Worm (Caenorhabditis elegans) whole organism, L1 larva: ENCODE results near the gene idpp-13.

Source experiments
- C04F5.9 ChIP-seq: sonication (generic microtip); optimal IDR thresholded peaks from 2 replicates; lab custom pipeline; 2016; ENCODE audit warnings: missing genetic modification characterization, missing compliant biosample characterization
- F16B12.6 ChIP-seq: fragments of 150-350 bp; optimal IDR thresholded peaks from 2 replicates; lab custom pipeline; 2014; ENCODE audit warnings: missing biosample characterization, missing genetic modification characterization
- Y116A8C.19 ChIP-seq: sonication (generic microtip); optimal IDR thresholded peaks from 2 replicates; lab custom pipeline; 2016; ENCODE audit warnings: missing compliant biosample characterization, missing genetic modification characterization, borderline replicate concordance
- ama-1 ChIP-seq: fragments of 150-350 bp; optimal IDR thresholded peaks from 2 replicates; lab custom pipeline; 2014
- blmp-1 ChIP-seq: fragments of 150-350 bp; optimal IDR thresholded peaks from 2 replicates; lab custom pipeline; 2014; ENCODE audit warnings: missing biosample characterization, missing genetic modification characterization
- ceh-63 ChIP-seq: fragments of 200-800 bp; sonication (Bioruptor generic); optimal IDR thresholded peaks from 2 replicates; lab custom pipeline; 2018; ENCODE audit warnings: mild to moderate bottlenecking, missing genetic modification characterization, missing compliant biosample characterization
- ceh-82 ChIP-seq, 3 experiments: fragments of 150-350 bp in 1 of 3; sonication (generic microtip) in 2 of 3; optimal IDR thresholded peaks; 2 replicates each; lab custom pipeline; 2014 to 2017; ENCODE audit warnings: missing biosample characterization in 3 of 3, missing genetic modification characterization in 3 of 3
- dpl-1 ChIP-seq, 3 experiments: fragments of 150-350 bp in 2 of 3; sonication (generic microtip) in 1 of 3; optimal IDR thresholded peaks; 2 replicates each; lab custom pipeline; 2014 to 2017; ENCODE audit warnings: missing biosample characterization in 3 of 3, missing genetic modification characterization in 3 of 3, missing genetic modification reagents in 3 of 3
- dsc-1 ChIP-seq: sonication (generic microtip); optimal IDR thresholded peaks from 2 replicates; lab custom pipeline; 2016; ENCODE audit warnings: mild to moderate bottlenecking, missing genetic modification characterization, missing compliant biosample characterization
- efl-1 ChIP-seq, 4 experiments: fragments of 150-350 bp; optimal IDR thresholded peaks in 3 of 4; peaks in 1 of 4; 1 replicate in 1 of 4; 2 replicates in 3 of 4; lab custom pipeline; 2014; ENCODE audit warnings: missing biosample characterization in 2 of 4, missing genetic modification characterization in 2 of 4, missing genetic modification reagents in 2 of 4
- efl-3 ChIP-seq: fragments of 200-800 bp; sonication (Bioruptor generic); optimal IDR thresholded peaks from 2 replicates; lab custom pipeline; 2018; ENCODE audit warnings: mild to moderate bottlenecking, missing genetic modification characterization, missing compliant biosample characterization
- egl-13 ChIP-seq: sonication (generic microtip); optimal IDR thresholded peaks from 2 replicates; lab custom pipeline; 2016; ENCODE audit warnings: missing genotype, missing genetic modification reagents, missing genetic modification characterization, missing compliant biosample characterization
- egl-27 ChIP-seq, 2 experiments: fragments of 150-350 bp in 1 of 2; sonication (generic microtip); optimal IDR thresholded peaks; 3 replicates each; lab custom pipeline; 2017 to 2018; ENCODE audit warnings: missing biosample characterization in 2 of 2, missing genetic modification characterization in 2 of 2, missing genetic modification reagents in 2 of 2
- elt-3 ChIP-seq, 6 experiments: fragments of 150-350 bp in 1 of 6; sonication (generic microtip); optimal IDR thresholded peaks; 2 replicates each; lab custom pipeline; 2017 to 2018; ENCODE audit warnings: missing biosample characterization in 6 of 6, missing genetic modification characterization in 6 of 6, inconsistent platforms in 1 of 6
- ets-5 ChIP-seq: fragments of 200-800 bp; sonication (Bioruptor generic); IDR thresholded peaks from 2 replicates; pipeline ENCODE4 v1.3.6; 2022; ENCODE audit warnings: missing genetic modification characterization, missing compliant biosample characterization
- fkh-4 ChIP-seq: sonication (generic microtip); optimal IDR thresholded peaks from 2 replicates; lab custom pipeline; 2016; ENCODE audit warnings: missing compliant biosample characterization, missing genetic modification characterization, borderline replicate concordance
- fkh-8 ChIP-seq: sonication (generic microtip); optimal IDR thresholded peaks from 2 replicates; lab custom pipeline; 2016; ENCODE audit warnings: mild to moderate bottlenecking, missing genetic modification characterization, missing compliant biosample characterization
- grh-1 ChIP-seq: fragments of 200-800 bp; sonication (Bioruptor generic); IDR thresholded peaks from 2 replicates; pipeline ENCODE4 v1.3.6; 2022; ENCODE audit warnings: missing genetic modification reagents, missing genetic modification characterization, missing compliant biosample characterization
- hlh-4 ChIP-seq: sonication (generic microtip); optimal IDR thresholded peaks from 2 replicates; lab custom pipeline; 2016; ENCODE audit warnings: mild to moderate bottlenecking, missing genetic modification characterization, missing compliant biosample characterization
- isw-1 ChIP-seq: fragments of 200-800 bp; sonication (Bioruptor generic); IDR thresholded peaks from 2 replicates; pipeline ENCODE4 v1.3.6; 2022; ENCODE audit warnings: missing genetic modification characterization, missing compliant biosample characterization
- jun-1 ChIP-seq: fragments of 150-350 bp; optimal IDR thresholded peaks from 2 replicates; lab custom pipeline; 2014; ENCODE audit warnings: missing biosample characterization, missing genetic modification reagents, missing genetic modification characterization
- lin-13 ChIP-seq: fragments of 150-350 bp; optimal IDR thresholded peaks from 2 replicates; lab custom pipeline; 2014; ENCODE audit warnings: missing biosample characterization, missing genetic modification reagents, missing genetic modification characterization
- lin-14 ChIP-seq: fragments of 200-800 bp; sonication (Bioruptor generic); optimal IDR thresholded peaks from 2 replicates; lab custom pipeline; 2018; ENCODE audit warnings: mild to moderate bottlenecking, missing genetic modification characterization, moderate library complexity, missing compliant biosample characterization
- lin-15B ChIP-seq: fragments of 150-350 bp; sonication (generic microtip); optimal IDR thresholded peaks from 3 replicates; lab custom pipeline; 2014; ENCODE audit warnings: missing biosample characterization, missing genetic modification characterization
- lin-35 ChIP-seq, 2 experiments: fragments of 150-350 bp; optimal IDR thresholded peaks; 2 replicates each; lab custom pipeline; 2014; ENCODE audit warnings: missing biosample characterization in 2 of 2, missing genetic modification characterization in 2 of 2, missing genetic modification reagents in 2 of 2
- lir-3 ChIP-seq: sonication (generic microtip); optimal IDR thresholded peaks from 2 replicates; lab custom pipeline; 2016; ENCODE audit warnings: mild to moderate bottlenecking, missing genetic modification characterization, moderate library complexity, missing compliant biosample characterization; ENCODE audit not compliant: poor library complexity
- lsy-2 ChIP-seq, 2 experiments: fragments of 150-350 bp; optimal IDR thresholded peaks; 2 replicates each; lab custom pipeline; 2014; ENCODE audit warnings: missing biosample characterization in 2 of 2, missing genetic modification characterization in 2 of 2
- mab-9 ChIP-seq: fragments of 200-800 bp; sonication (Bioruptor generic); IDR thresholded peaks from 2 replicates; pipeline ENCODE4 v1.3.6; 2022; ENCODE audit warnings: missing genetic modification reagents, missing genetic modification characterization, missing compliant biosample characterization
- mdl-1 ChIP-seq, 2 experiments: fragments of 150-350 bp; optimal IDR thresholded peaks; 2 replicates each; lab custom pipeline; 2014 to 2017; ENCODE audit warnings: missing biosample characterization in 2 of 2, missing genetic modification characterization in 2 of 2, inconsistent platforms in 1 of 2
- mef-2 ChIP-seq: fragments of 150-350 bp; optimal IDR thresholded peaks from 2 replicates; lab custom pipeline; 2014; ENCODE audit warnings: missing biosample characterization, missing genetic modification characterization
- mep-1 ChIP-seq: fragments of 150-350 bp; optimal IDR thresholded peaks from 2 replicates; lab custom pipeline; 2014; ENCODE audit warnings: missing biosample characterization, missing genetic modification characterization
- nhr-11 ChIP-seq: fragments of 150-350 bp; optimal IDR thresholded peaks from 2 replicates; lab custom pipeline; 2014; ENCODE audit warnings: missing biosample characterization, missing genetic modification characterization
- nhr-237 ChIP-seq: fragments of 150-350 bp; optimal IDR thresholded peaks from 2 replicates; lab custom pipeline; 2014; ENCODE audit warnings: missing biosample characterization, missing genetic modification characterization
- nhr-47 ChIP-seq: sonication (generic microtip); optimal IDR thresholded peaks from 2 replicates; lab custom pipeline; 2016; ENCODE audit warnings: mild to moderate bottlenecking, missing genetic modification characterization, moderate library complexity, missing compliant biosample characterization
- nhr-84 ChIP-seq: sonication (generic microtip); optimal IDR thresholded peaks from 2 replicates; lab custom pipeline; 2017; ENCODE audit warnings: missing biosample characterization, missing genetic modification characterization
- nhr-85 ChIP-seq: sonication (generic microtip); peaks from one replicate; lab custom pipeline; 2016; ENCODE audit warnings: missing genetic modification characterization, inconsistent platforms, missing compliant biosample characterization
- pag-3 ChIP-seq: sonication (generic microtip); optimal IDR thresholded peaks from 2 replicates; lab custom pipeline; 2017; ENCODE audit warnings: missing genetic modification characterization, mild to moderate bottlenecking, missing compliant biosample characterization, antibody characterized with exemption, borderline replicate concordance; ENCODE audit not compliant: insufficient read depth
- skn-1 ChIP-seq: fragments of 150-350 bp; optimal IDR thresholded peaks from 2 replicates; lab custom pipeline; 2014; ENCODE audit warnings: missing biosample characterization, missing genetic modification characterization
- snu-23 ChIP-seq: sonication (generic microtip); optimal IDR thresholded peaks from 2 replicates; lab custom pipeline; 2016; ENCODE audit warnings: missing genetic modification characterization, missing compliant biosample characterization
- sox-4 ChIP-seq: sonication (generic microtip); optimal IDR thresholded peaks from 2 replicates; lab custom pipeline; 2016; ENCODE audit warnings: missing genetic modification characterization, missing compliant biosample characterization
- swsn-7 ChIP-seq: sonication (generic microtip); optimal IDR thresholded peaks from 2 replicates; lab custom pipeline; 2016; ENCODE audit warnings: missing genetic modification characterization, missing compliant biosample characterization
- tbx-2 ChIP-seq: sonication (generic microtip); optimal IDR thresholded peaks from 2 replicates; lab custom pipeline; 2016; ENCODE audit warnings: missing genetic modification characterization, missing compliant biosample characterization
- tlp-1 ChIP-seq: fragments of 150-350 bp; optimal IDR thresholded peaks from 2 replicates; lab custom pipeline; 2014; ENCODE audit warnings: missing biosample characterization, missing genetic modification characterization
- xbp-1 ChIP-seq: sonication (generic microtip); optimal IDR thresholded peaks from 2 replicates; lab custom pipeline; 2016; ENCODE audit warnings: missing genetic modification characterization, missing compliant biosample characterization
- ztf-11 ChIP-seq, 2 experiments: sonication (generic microtip); optimal IDR thresholded peaks; 2 replicates each; lab custom pipeline; 2016 to 2017; ENCODE audit warnings: missing genetic modification characterization in 2 of 2, missing biosample characterization in 1 of 2, missing compliant biosample characterization in 1 of 2
- ztf-4 ChIP-seq: fragments of 150-350 bp; optimal IDR thresholded peaks from 2 replicates; lab custom pipeline; 2014; ENCODE audit warnings: missing biosample characterization, missing genetic modification characterization

idpp-13 gene

DNA sequence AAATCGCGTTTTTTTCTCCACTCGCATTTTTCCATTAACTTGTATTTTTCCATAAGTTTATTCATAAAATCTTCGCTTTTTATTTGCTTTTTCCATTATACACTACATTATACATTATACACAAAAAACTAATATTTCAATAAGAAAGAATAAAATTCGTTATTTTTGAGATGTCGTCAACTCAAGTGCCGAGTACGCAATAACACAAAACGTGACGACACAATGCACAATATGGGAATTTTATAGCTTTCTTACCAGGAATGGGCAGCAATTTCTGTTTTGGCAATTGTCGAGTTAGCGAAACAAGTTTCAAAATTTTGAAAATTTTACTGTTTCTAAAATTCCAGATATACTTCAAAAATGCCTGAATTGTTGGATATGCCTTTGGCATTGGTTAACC, 35.4 kb upstream of the idpp-13 start, which contains the start of gene fbxa-10 (continued):
- TF ChIP-seq lin-15B (tag; lab: Kevin White, UChicago) (no peak), dsc-1 (tag; lab: Kevin White, UChicago) (peak; percentile 25), nhr-85 (no peak), Y116A8C.19 (no peak), mdl-1 (tag; optimal IDR thresholded peaks at IDR 0.05; lab: Kevin White, UChicago) (no peak), ets-5 (GFP tag; lab: Robert Waterston, UW) (no peak), blmp-1 (no peak), xbp-1 (tag; lab: Kevin White, UChicago) (no peak), nhr-11 (tag; lab: Kevin White, UChicago) (no peak), egl-13 (no peak), nhr-84 (tag; lab: Kevin White, UChicago) (no peak), ztf-4 (tag; lab: Kevin White, UChicago) (no peak), tbx-2 (peak; percentile 19), ama-1 (lab: Kevin White, UChicago) (no peak), lin-13 (no peak), tlp-1 (tag; lab: Kevin White, UChicago) (no peak), efl-1 (optimal IDR thresholded peaks at IDR 0.05; lab: Kevin White, UChicago) (peak; percentile 25 to 45), efl-1 (GFP tag; optimal IDR thresholded peaks at IDR 0.05 in 1 of 2; lab: Kevin White, UChicago) (peak; percentile 31 to 94), lsy-2 (tag; optimal IDR thresholded peaks at IDR 0.05; lab: Kevin White, UChicago) (peak; percentile 54 to 68), lin-14 (GFP tag; lab: Kevin White, UChicago) (no peak), pag-3 (tag; lab: Kevin White, UChicago) (no peak), nhr-237 (tag; lab: Kevin White, UChicago) (no peak), sox-4 (tag; lab: Kevin White, UChicago) (no peak), hlh-4 (tag; lab: Kevin White, UChicago) (no peak), mep-1 (tag; lab: Kevin White, UChicago) (peak; percentile 51), egl-27 (tag; optimal IDR thresholded peaks at IDR 0.05; lab: Kevin White, UChicago) (no peak), grh-1 (GFP tag; lab: Robert Waterston, UW) (no peak), dpl-1 (GFP tag; optimal IDR thresholded peaks at IDR 0.05; lab: Kevin White, UChicago) (peak in 2 of 3 experiments; percentile 37 to 54)

DNA sequence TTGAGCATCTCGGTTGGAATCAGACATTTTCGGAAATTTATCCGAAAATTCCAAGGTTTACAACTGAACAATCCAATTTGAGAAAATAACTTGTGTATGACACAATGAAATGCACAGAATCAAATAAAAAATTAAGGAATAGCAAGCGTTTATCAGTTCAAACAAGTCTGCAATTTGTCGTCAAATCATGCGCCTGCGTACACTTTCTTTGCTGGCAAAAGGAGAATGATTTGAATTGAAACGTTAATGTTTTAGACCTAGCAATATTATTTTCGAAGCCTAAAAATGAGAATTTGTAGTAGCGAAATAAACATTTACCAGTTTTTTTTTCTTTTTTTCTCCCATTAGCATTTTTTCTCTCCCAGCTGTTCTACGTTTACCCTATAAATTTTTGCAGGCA, 33.7 kb upstream of the idpp-13 start, which contains the start of the genes fbxa-67 and fbxa-11:
Gene fbxa-67 (minus strand): TSS at position 199 of the 400 bp plus-strand sequence.
Gene fbxa-11 (plus strand): TSS at position 398 of the 400 bp plus-strand sequence.
- peak; percentile 29 to 50 for TF ChIP-seq efl-1 (optimal IDR thresholded peaks at IDR 0.05; lab: Kevin White, UChicago)
- TF ChIP-seq efl-1 (GFP tag; optimal IDR thresholded peaks at IDR 0.05 in 1 of 2; lab: Kevin White, UChicago), result peak; percentile 41 to 94
- TF ChIP-seq nhr-47, result peak; percentile 3
- no peak for TF ChIP-seq egl-27 (tag; optimal IDR thresholded peaks at IDR 0.05; lab: Kevin White, UChicago)
- peak; percentile 10 for TF ChIP-seq swsn-7
- TF ChIP-seq fkh-8 (tag; lab: Kevin White, UChicago), result no peak
- TF ChIP-seq dpl-1 (GFP tag; optimal IDR thresholded peaks at IDR 0.05; lab: Kevin White, UChicago), result peak; percentile 18 to 57 (median 29)
- no peak for TF ChIP-seq ztf-11 (tag; optimal IDR thresholded peaks at IDR 0.05; lab: Kevin White, UChicago)
- no peak for TF ChIP-seq jun-1 (tag; lab: Kevin White, UChicago)
- no peak for TF ChIP-seq efl-3 (GFP tag; lab: Kevin White, UChicago)
- TF ChIP-seq elt-3 (tag; optimal IDR thresholded peaks at IDR 0.05; lab: Kevin White, UChicago), result peak in 1 of 6 experiments; percentile 43
- TF ChIP-seq F16B12.6 (tag; lab: Kevin White, UChicago), result peak; percentile 93
- TF ChIP-seq ceh-82 (tag; optimal IDR thresholded peaks at IDR 0.05; lab: Kevin White, UChicago), result peak in 1 of 3 experiments; percentile 12
- TF ChIP-seq lir-3 (tag; lab: Kevin White, UChicago), result no peak
- TF ChIP-seq C04F5.9 (tag; lab: Kevin White, UChicago), result no peak
- TF ChIP-seq lsy-2 (tag; optimal IDR thresholded peaks at IDR 0.05; lab: Kevin White, UChicago), result peak; percentile 35 to 52
- TF ChIP-seq tlp-1 (tag; lab: Kevin White, UChicago), result no peak
- TF ChIP-seq isw-1 (GFP tag; lab: Robert Waterston, UW), result no peak
- TF ChIP-seq fkh-4, result no peak
- peak; percentile 35 to 41 for TF ChIP-seq lin-35 (GFP tag; optimal IDR thresholded peaks at IDR 0.05; lab: Kevin White, UChicago)
- peak; percentile 53 for TF ChIP-seq mep-1 (tag; lab: Kevin White, UChicago)
- TF ChIP-seq sox-4 (tag; lab: Kevin White, UChicago), result no peak
- TF ChIP-seq mef-2 (tag; lab: Kevin White, UChicago), result no peak
- TF ChIP-seq lin-13, result peak; percentile 5
- TF ChIP-seq Y116A8C.19, result no peak
- TF ChIP-seq skn-1, result peak; percentile 11
- TF ChIP-seq mab-9 (GFP tag; lab: Robert Waterston, UW), result no peak
- TF ChIP-seq ceh-63 (GFP tag; lab: Kevin White, UChicago), result no peak
- peak; percentile 46 for TF ChIP-seq snu-23 (GFP tag; lab: Kevin White, UChicago)
